Worm (Caenorhabditis elegans) whole organism, young adult: ENCODE measurements around the gene R09A8.5.

Source experiments
- F23B12.7 ChIP-seq: sonication (generic microtip); optimal IDR thresholded peaks from 2 replicates; lab custom pipeline; 2017; ENCODE audit warnings: missing genetic modification characterization, mild to moderate bottlenecking, missing compliant biosample characterization, antibody characterized with exemption, moderate library complexity; ENCODE audit not compliant: insufficient read depth
- F55B11.4 ChIP-seq: sonication (generic microtip); optimal IDR thresholded peaks from 2 replicates; lab custom pipeline; 2016; ENCODE audit warnings: missing compliant biosample characterization, missing genetic modification characterization, borderline replicate concordance; ENCODE audit not compliant: insufficient read depth
- ama-1 ChIP-seq, 3 experiments: fragments of 150-350 bp in 1 of 3; sonication (generic microtip) in 2 of 3; optimal IDR thresholded peaks; 2 replicates each; lab custom pipeline; 2014 to 2018; ENCODE audit warnings: missing biosample characterization in 2 of 3, missing genetic modification characterization in 2 of 3, missing genetic modification reagents in 2 of 3
- ceh-79 ChIP-seq: sonication (generic microtip); optimal IDR thresholded peaks from 2 replicates; lab custom pipeline; 2017; ENCODE audit warnings: mild to moderate bottlenecking, missing genetic modification characterization, missing compliant biosample characterization
- lin-54 ChIP-seq: fragments of 200-800 bp; sonication (Bioruptor generic); optimal IDR thresholded peaks from 2 replicates; lab custom pipeline; 2018; ENCODE audit warnings: mild to moderate bottlenecking, missing genetic modification characterization, missing compliant biosample characterization
- mcd-1 ChIP-seq: fragments of 200-800 bp; sonication (Bioruptor generic); IDR thresholded peaks from 2 replicates; pipeline ENCODE4 v1.3.6; 2022; ENCODE audit warnings: missing genetic modification reagents, missing genetic modification characterization, missing compliant biosample characterization
- mel-28 ChIP-seq: sonication (generic microtip); optimal IDR thresholded peaks from 2 replicates; lab custom pipeline; 2016; ENCODE audit warnings: borderline replicate concordance, mild to moderate bottlenecking, missing genetic modification characterization, missing compliant biosample characterization
- nfya-1 ChIP-seq: sonication (generic microtip); optimal IDR thresholded peaks from 2 replicates; lab custom pipeline; 2017; ENCODE audit warnings: antibody characterized with exemption, missing compliant biosample characterization, missing genetic modification characterization, borderline replicate concordance; ENCODE audit not compliant: insufficient read depth
- pha-4 ChIP-seq: fragments of 150-350 bp; sonication (generic microtip); optimal IDR thresholded peaks from 2 replicates; lab custom pipeline; 2014; ENCODE audit warnings: missing biosample characterization, missing genetic modification reagents, missing genetic modification characterization
- snpc-4 ChIP-seq, 5 experiments: fragments of 150-350 bp in 1 of 5; sonication (generic microtip) in 4 of 5; optimal IDR thresholded peaks; 2 replicates each; lab custom pipeline; 2014 to 2018; ENCODE audit warnings: missing genetic modification characterization in 5 of 5, missing biosample characterization in 3 of 5, antibody characterized with exemption in 2 of 5, mild to moderate bottlenecking in 2 of 5, missing compliant biosample characterization in 2 of 5, missing genotype in 2 of 5, moderate library complexity in 2 of 5, missing genetic modification reagents in 1 of 5
- unc-130 ChIP-seq: sonication (generic microtip); optimal IDR thresholded peaks from 2 replicates; lab custom pipeline; 2016; ENCODE audit warnings: missing genetic modification reagents, missing genetic modification characterization, missing compliant biosample characterization

ce11 chrX:12677113-12677512 lies 36.8 kb upstream of the R09A8.5 start:
- TF ChIP-seq snpc-4 (GFP tag; optimal IDR thresholded peaks at IDR 0.05; lab: Kevin White, UChicago) (no peak), snpc-4 (tag; optimal IDR thresholded peaks at IDR 0.05; lab: Kevin White, UChicago) (no peak), pha-4 (tag; lab: Kevin White, UChicago) (no peak), ama-1 (optimal IDR thresholded peaks at IDR 0.05; lab: Kevin White, UChicago) (no peak), ama-1 (GFP tag; optimal IDR thresholded peaks at IDR 0.05; lab: Kevin White, UChicago) (no peak), ceh-79 (no peak), unc-130 (no peak), lin-54 (GFP tag; lab: Kevin White, UChicago) (no peak), mel-28 (tag; lab: Kevin White, UChicago) (no peak), F55B11.4 (tag; lab: Kevin White, UChicago) (no peak), nfya-1 (no peak), F23B12.7 (tag; lab: Kevin White, UChicago) (no peak), mcd-1 (GFP tag; lab: Robert Waterston, UW) (no peak)
